Fruit fly (Drosophila melanogaster) whole organism, pupa: ENCODE results near the gene Fer1HCH.

ENCODE experiments used
- CG12605 ChIP-seq: fragments of 200-800 bp; sonication (Bioruptor generic); IDR thresholded peaks from 2 replicates; pipeline ENCODE4 v1.3.6; 2022; ENCODE audit warnings: missing biosample characterization, missing genetic modification characterization
- CG13204 ChIP-seq: fragments of 200-800 bp; sonication (Bioruptor generic); optimal IDR thresholded peaks from 2 replicates; lab custom pipeline; 2018; ENCODE audit warnings: missing biosample characterization, mild to moderate bottlenecking, missing genetic modification characterization, moderate library complexity
- CG15710 ChIP-seq: fragments of 200-800 bp; sonication (Bioruptor generic); optimal IDR thresholded peaks from 2 replicates; lab custom pipeline; 2018; ENCODE audit warnings: missing biosample characterization, mild to moderate bottlenecking, missing genetic modification characterization, moderate library complexity
- CG17806 ChIP-seq: fragments of 200-800 bp; sonication (Bioruptor generic); optimal IDR thresholded peaks from 2 replicates; lab custom pipeline; 2018; ENCODE audit warnings: missing biosample characterization, mild to moderate bottlenecking, missing genetic modification characterization, moderate library complexity
- CG4496 ChIP-seq: fragments of 200-800 bp; sonication (Bioruptor generic); IDR thresholded peaks from 3 replicates; pipeline ENCODE4 v1.3.6; 2022; ENCODE audit warnings: missing biosample characterization, missing genetic modification characterization
- CG8159 ChIP-seq: fragments of 200-800 bp; sonication (Bioruptor generic); optimal IDR thresholded peaks from 3 replicates; lab custom pipeline; 2018; ENCODE audit warnings: missing biosample characterization, mild to moderate bottlenecking, missing genetic modification characterization, moderate library complexity
- D1 ChIP-seq: fragments of 200-800 bp; sonication (Bioruptor generic); optimal IDR thresholded peaks from 2 replicates; lab custom pipeline; 2018; ENCODE audit warnings: missing biosample characterization, mild to moderate bottlenecking, missing genetic modification characterization, moderate library complexity
- EcR ChIP-seq: fragments of 200-800 bp; sonication (Bioruptor generic); optimal IDR thresholded peaks from 3 replicates; lab custom pipeline; 2019; ENCODE audit warnings: missing biosample characterization, missing genetic modification characterization, mild to moderate bottlenecking, moderate library complexity, missing genetic modification reagents
- Ets98B ChIP-seq: fragments of 200-800 bp; sonication (Bioruptor generic); IDR thresholded peaks from 2 replicates; pipeline ENCODE4 v1.3.6; 2022; ENCODE audit warnings: missing biosample characterization, missing genetic modification characterization
- Pif1A ChIP-seq: fragments of 200-800 bp; sonication (Bioruptor generic); optimal IDR thresholded peaks from 3 replicates; lab custom pipeline; 2016; ENCODE audit warnings: missing biosample characterization, missing genetic modification characterization
- Snoo ChIP-seq: fragments of 200-800 bp; sonication (Bioruptor generic); optimal IDR thresholded peaks from 3 replicates; lab custom pipeline; 2017; ENCODE audit warnings: missing biosample characterization, mild to moderate bottlenecking, missing genetic modification characterization, inconsistent platforms
- rn ChIP-seq: fragments of 200-800 bp; sonication (Bioruptor generic); IDR thresholded peaks from 2 replicates; pipeline ENCODE4 v1.3.6; 2022; ENCODE audit warnings: missing biosample characterization, missing genetic modification characterization

DNA sequence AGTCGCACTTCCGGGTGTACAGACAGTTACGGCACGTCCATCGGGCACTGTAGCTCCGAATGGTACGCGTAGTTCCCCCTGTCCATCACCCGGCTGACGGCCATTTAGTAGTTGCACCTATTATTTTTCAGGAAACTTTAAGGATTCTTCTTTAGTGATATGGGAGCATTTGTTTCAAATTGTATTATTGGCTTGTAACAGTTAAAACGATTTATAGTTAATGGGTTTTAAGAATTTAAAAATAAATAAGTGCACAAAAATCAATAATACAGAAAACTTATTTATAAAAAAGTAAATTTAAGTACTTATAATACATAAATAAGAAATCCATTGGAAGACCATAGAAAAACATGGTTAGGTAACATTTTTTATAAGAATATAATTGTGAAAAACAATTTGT lies 34.9 kb upstream of the Fer1HCH start, which contains the start of the genes CG2217 and CG42740:
- TF ChIP-seq Snoo (tag; lab: Kevin White, UChicago) (no peak), CG4496 (GFP tag; lab: Robert Waterston, UW) (no peak), CG15710 (tag; lab: Kevin White, UChicago) (no peak), CG13204 (GFP tag; lab: Kevin White, UChicago) (no peak), Ets98B (no peak), CG8159 (tag; lab: Kevin White, UChicago) (no peak), D1 (no peak), CG17806 (tag; lab: Kevin White, UChicago) (no peak), rn (GFP tag; lab: Robert Waterston, UW) (no peak), CG12605 (no peak), EcR (no peak), Pif1A (GFP tag; lab: Kevin White, UChicago) (no peak)
